Fruit fly (Drosophila melanogaster) whole organism, prepupa: ENCODE results near the gene Sc2.

ENCODE experiments used
- CG16779 ChIP-seq: fragments of 200-800 bp; sonication (Bioruptor generic); optimal IDR thresholded peaks from 3 replicates; lab custom pipeline; 2017; ENCODE audit warnings: missing biosample characterization, mild to moderate bottlenecking, missing genetic modification characterization
- CG7368 ChIP-seq: fragments of 200-800 bp; sonication (Bioruptor generic); optimal IDR thresholded peaks from 3 replicates; lab custom pipeline; 2016; ENCODE audit warnings: missing biosample characterization, missing genetic modification characterization
- Ets21C ChIP-seq: fragments of 200-800 bp; sonication (Bioruptor generic); optimal IDR thresholded peaks from 3 replicates; lab custom pipeline; 2016; ENCODE audit warnings: missing biosample characterization, missing genetic modification characterization
- Hr4 ChIP-seq: fragments of 200-800 bp; sonication (Bioruptor generic); optimal IDR thresholded peaks from 3 replicates; lab custom pipeline; 2016; ENCODE audit warnings: missing biosample characterization, missing genetic modification characterization
- fd59A ChIP-seq: fragments of 200-800 bp; sonication (Bioruptor generic); optimal IDR thresholded peaks from 2 replicates; lab custom pipeline; 2017; ENCODE audit warnings: missing biosample characterization, mild to moderate bottlenecking, missing genetic modification characterization, missing genetic modification reagents
- fd85E ChIP-seq: fragments of 200-800 bp; sonication (Bioruptor generic); optimal IDR thresholded peaks from 3 replicates; lab custom pipeline; 2016; ENCODE audit warnings: missing biosample characterization, missing genetic modification characterization
- pdm3 ChIP-seq: fragments of 200-800 bp; sonication (Bioruptor generic); optimal IDR thresholded peaks from 3 replicates; lab custom pipeline; 2016; ENCODE audit warnings: missing biosample characterization, missing genetic modification characterization

DNA sequence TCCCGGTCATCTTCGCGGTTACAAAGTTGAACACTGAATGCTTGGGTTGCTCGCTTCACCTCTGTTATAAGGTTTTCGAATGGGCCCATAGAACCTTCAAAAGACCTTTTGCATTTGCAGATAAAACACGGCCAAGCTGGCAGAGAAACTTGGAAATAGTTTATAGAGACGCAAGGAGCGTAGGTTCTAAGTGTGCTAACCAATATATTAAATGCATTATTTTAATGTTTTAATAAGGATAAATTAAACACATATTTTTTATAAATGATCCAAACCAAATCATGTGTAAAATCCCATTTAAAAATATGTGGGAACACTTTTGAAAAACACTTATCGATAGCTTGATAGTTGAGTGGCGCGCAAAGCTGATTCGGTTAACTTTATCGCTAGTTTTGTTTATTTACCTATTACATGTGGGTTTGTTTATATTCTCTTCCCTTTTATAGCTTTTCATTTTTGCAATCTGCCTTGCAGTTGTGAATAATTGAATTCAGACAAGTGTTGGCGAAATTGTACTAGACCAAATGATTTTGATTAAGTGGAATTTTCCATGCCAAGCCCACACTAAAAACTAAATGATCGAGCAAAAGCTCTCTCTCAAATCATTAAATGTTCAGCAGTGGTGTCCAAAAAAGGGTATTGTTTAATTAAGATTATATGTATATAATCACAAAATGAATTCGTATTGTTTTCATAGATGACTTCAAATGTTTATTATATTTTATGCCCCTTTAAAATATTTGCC, 37.0 kb downstream of the Sc2 start, which contains the start of gene CG12766:
- TF ChIP-seq fd85E (GFP tag; lab: Kevin White, UChicago) (no peak), Ets21C (GFP tag; lab: Kevin White, UChicago) (no peak), Hr4 (GFP tag; lab: Kevin White, UChicago) (peak; percentile 46), CG16779 (tag; lab: Kevin White, UChicago) (no peak), pdm3 (GFP tag; lab: Kevin White, UChicago) (no peak), fd59A (GFP tag; lab: Kevin White, UChicago) (no peak), CG7368 (no peak)
